Fruit fly (Drosophila melanogaster) whole organism, larva: ENCODE results near the gene CG31436.

ENCODE experiments used
- noc ChIP-seq: fragments of 200-800 bp; sonication (Bioruptor generic); optimal IDR thresholded peaks from 3 replicates; lab custom pipeline; 2019; ENCODE audit warnings: missing biosample characterization, mild to moderate bottlenecking, missing genetic modification characterization, moderate library complexity

CG31436 gene

dm6 chr3R:25303857-25304440 lies at the start of gene CG31436:
Gene CG31436 (plus strand): TSS chr3R:25304137.
- no peak for TF ChIP-seq noc (tag; lab: Kevin White, UChicago)

- TF ChIP-seq noc (tag; lab: Kevin White, UChicago): peak; percentile 95
These were observed 45.2 kb upstream of the CG31436 start, which contains the start of gene CG11857 for dm6 chr3R:25258628-25259240. Gene CG11857 (plus strand): TSS chr3R:25258898.

DNA sequence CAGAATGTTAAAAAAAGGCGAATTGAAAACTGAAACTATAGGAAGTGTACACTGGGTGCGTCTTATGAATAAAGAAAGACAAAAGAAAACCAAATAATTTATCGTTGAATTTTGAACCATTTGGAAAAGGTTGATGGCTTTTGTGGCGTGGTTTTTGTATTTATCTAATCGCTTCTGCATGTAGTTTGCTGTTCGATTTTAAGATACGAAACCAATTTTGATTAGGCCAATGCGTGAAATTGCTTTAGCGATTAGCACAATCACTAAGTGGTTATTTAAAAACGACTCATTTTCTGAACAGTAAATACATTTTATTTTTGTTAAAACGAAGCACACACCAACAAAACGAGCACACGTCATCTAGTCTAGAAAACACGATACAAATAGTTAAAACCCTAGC lies 43.3 kb upstream of the CG31436 start:
- no peak for TF ChIP-seq noc (tag; lab: Kevin White, UChicago)

DNA sequence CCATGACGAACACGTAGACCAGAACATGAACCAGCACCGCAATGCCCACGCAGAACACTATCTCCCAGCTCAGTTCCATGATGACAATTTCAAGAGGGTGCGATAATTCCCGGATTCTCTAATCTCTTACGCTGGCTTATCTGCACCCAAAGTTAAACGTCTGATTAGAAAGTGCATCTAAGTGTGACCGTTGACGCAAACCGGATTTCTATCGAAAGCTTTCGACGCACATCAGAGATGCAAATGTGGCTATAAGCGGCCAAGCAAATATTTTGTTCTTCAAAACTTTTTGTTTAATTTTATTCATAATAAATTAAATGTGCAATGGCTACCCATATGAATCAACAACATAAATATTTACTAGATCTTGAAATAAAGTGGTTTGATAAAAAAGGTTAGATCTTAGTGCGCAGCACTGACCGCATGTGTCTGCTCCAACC lies 41.6 kb upstream of the CG31436 start, which contains the start of the genes Kdsr and CG11858:
Kdsr (minus strand) TSS at position 177 of the 440 bp plus-strand sequence.
CG11858 (plus strand) TSS at position 420 of the 440 bp plus-strand sequence.
- peak; percentile 79 for TF ChIP-seq noc (tag; lab: Kevin White, UChicago)

- TF ChIP-seq noc (tag; lab: Kevin White, UChicago): peak; percentile 5
These were observed 38.2 kb upstream of the CG31436 start, which contains the start of the genes GlnRS and RIOK2 for dm6 chr3R:25265589-25266201. Gene GlnRS (minus strand): TSS chr3R:25265721. Gene RIOK2 (plus strand): TSS chr3R:25265844.

- TF ChIP-seq noc (tag; lab: Kevin White, UChicago): no peak
These were observed 37.2 kb upstream of the CG31436 start for dm6 chr3R:25266751-25267150.

- peak; percentile 9 for TF ChIP-seq noc (tag; lab: Kevin White, UChicago)
These were observed 34.0 kb upstream of the CG31436 start, which contains the start of the genes CG11889 and CG11891 for dm6 chr3R:25269909-25270308. Gene CG11889 (plus strand): TSS chr3R:25270209. Gene CG11891 (plus strand): TSS chr3R:25270209.

DNA sequence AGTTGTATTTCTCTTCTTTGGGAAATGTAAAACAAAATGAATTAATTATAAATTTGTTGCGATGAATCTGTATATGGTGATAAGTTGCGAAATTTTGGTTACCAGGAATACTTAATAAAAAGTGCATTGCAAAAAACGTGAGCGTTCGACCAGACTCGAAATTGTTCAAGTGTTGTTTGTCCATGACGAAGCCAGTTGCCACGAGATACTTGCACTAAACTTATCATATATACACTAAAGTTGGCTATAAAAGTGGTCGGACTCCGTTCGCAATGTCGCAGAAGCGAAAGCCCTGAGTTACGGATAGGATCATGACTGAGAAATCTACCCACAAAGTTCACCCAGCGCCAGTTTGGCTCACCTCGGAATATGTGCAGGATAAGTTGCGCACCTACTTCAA lies 30.4 kb upstream of the CG31436 start, which contains the start of gene CG11878:
CG11878 (plus strand) TSS at position 301 of the 400 bp plus-strand sequence.
- no peak for TF ChIP-seq noc (tag; lab: Kevin White, UChicago)

DNA sequence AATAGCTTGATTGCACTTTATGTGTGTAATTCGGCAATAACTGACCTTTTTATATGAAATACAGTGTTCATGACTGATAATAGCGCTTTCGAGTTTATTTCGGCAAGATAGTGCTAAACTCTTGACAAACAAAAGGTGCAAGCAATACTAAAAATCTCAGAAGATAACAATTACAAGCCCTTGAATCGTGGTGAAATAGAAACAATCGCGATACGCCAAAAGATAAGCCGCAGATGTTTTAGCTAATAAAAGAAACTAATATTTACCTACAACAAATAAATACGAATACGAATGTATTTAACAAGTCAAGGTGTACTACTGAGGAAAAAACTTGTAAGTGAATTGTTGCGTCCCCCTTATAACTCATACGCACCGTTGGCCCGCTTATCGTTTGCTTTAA lies 28.7 kb upstream of the CG31436 start:
- peak; percentile 48 for TF ChIP-seq noc (tag; lab: Kevin White, UChicago)

- no peak for TF ChIP-seq noc (tag; lab: Kevin White, UChicago)
These were observed 26.8 kb upstream of the CG31436 start, which contains the start of gene CG10513 for dm6 chr3R:25277112-25277511. Gene CG10513 (minus strand): TSS chr3R:25277212.

DNA sequence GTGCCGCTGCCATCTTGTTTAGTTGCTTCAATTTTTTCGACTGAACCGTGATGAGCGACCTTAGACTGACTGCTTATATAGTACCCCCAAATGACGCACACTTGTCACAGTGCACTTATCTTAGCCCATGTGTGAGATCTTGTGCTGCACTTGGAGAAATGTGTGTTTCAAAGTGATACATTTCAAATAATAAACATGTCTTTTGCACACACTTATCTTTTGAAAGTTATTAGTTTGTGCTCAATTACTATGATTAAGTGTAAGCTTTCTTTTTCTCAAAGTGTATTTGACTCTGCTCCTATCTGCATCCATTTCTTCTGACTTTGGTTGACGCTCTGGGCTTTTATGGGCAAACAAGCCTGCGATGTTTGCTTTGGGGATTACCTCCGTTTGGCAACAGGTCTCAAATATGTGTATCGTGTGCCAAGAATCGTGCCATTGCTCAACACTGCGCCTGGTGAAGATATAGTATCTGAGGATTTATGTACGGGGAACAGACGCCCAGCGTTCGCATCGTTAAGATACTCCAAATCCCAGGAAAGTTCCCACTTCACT lies 24.1 kb upstream of the CG31436 start, which contains the start of gene CG10514:
CG10514 (minus strand) TSS at position 51 of the 555 bp plus-strand sequence.
- TF ChIP-seq noc (tag; lab: Kevin White, UChicago): peak; percentile 65

- peak; percentile 84 for TF ChIP-seq noc (tag; lab: Kevin White, UChicago)
These were observed 22.8 kb upstream of the CG31436 start, which contains the start of gene CG11892 for dm6 chr3R:25281165-25281564. Gene CG11892 (plus strand): TSS chr3R:25281548.

- TF ChIP-seq noc (tag; lab: Kevin White, UChicago): no peak
These were observed 20.7 kb upstream of the CG31436 start, which contains the start of gene CG31300 for dm6 chr3R:25283209-25283670. Gene CG31300 (plus strand): TSS chr3R:25283620.

- TF ChIP-seq noc (tag; lab: Kevin White, UChicago): no peak
These were observed 18.8 kb upstream of the CG31436 start, which contains the start of gene CG31104 for dm6 chr3R:25285173-25285572. Gene CG31104 (plus strand): TSS chr3R:25285473.

dm6 chr3R:25287128-25287527 lies 16.8 kb upstream of the CG31436 start, which contains the start of gene CG13658:
Gene CG13658 (plus strand): TSS chr3R:25287474.
- TF ChIP-seq noc (tag; lab: Kevin White, UChicago): no peak
